Fruit fly (Drosophila melanogaster) whole organism, pupa: ENCODE measurements around the gene Ing5.
A peak's percentile ranks its signal among the peaks of the same experiment; 100 is the strongest.

Experiments
- CG10348 ChIP-seq: fragments of 200-800 bp; sonication (Bioruptor generic); IDR thresholded peaks from 2 replicates; pipeline ENCODE4 v1.3.6; 2022; ENCODE audit warnings: missing biosample characterization, missing genetic modification characterization
- CG12605 ChIP-seq: fragments of 200-800 bp; sonication (Bioruptor generic); IDR thresholded peaks from 2 replicates; pipeline ENCODE4 v1.3.6; 2022; ENCODE audit warnings: missing biosample characterization, missing genetic modification characterization
- CG13204 ChIP-seq: fragments of 200-800 bp; sonication (Bioruptor generic); optimal IDR thresholded peaks from 2 replicates; lab custom pipeline; 2018; ENCODE audit warnings: missing biosample characterization, mild to moderate bottlenecking, missing genetic modification characterization, moderate library complexity
- CG14655 ChIP-seq: fragments of 200-800 bp; sonication (Bioruptor generic); optimal IDR thresholded peaks from 3 replicates; lab custom pipeline; 2017; ENCODE audit warnings: mild to moderate bottlenecking, missing biosample characterization, missing genetic modification reagents, missing genetic modification characterization
- CG15710 ChIP-seq: fragments of 200-800 bp; sonication (Bioruptor generic); optimal IDR thresholded peaks from 2 replicates; lab custom pipeline; 2018; ENCODE audit warnings: missing biosample characterization, mild to moderate bottlenecking, missing genetic modification characterization, moderate library complexity
- CG17806 ChIP-seq: fragments of 200-800 bp; sonication (Bioruptor generic); optimal IDR thresholded peaks from 2 replicates; lab custom pipeline; 2018; ENCODE audit warnings: missing biosample characterization, mild to moderate bottlenecking, missing genetic modification characterization, moderate library complexity
- CG32121 ChIP-seq: fragments of 200-800 bp; sonication (Bioruptor generic); IDR thresholded peaks from 2 replicates; pipeline ENCODE4 v1.3.6; 2022; ENCODE audit warnings: missing biosample characterization, missing genetic modification characterization
- CG34367 ChIP-seq: fragments of 200-800 bp; sonication (Bioruptor generic); optimal IDR thresholded peaks from 2 replicates; lab custom pipeline; 2018; ENCODE audit warnings: missing biosample characterization, mild to moderate bottlenecking, missing genetic modification characterization
- CG4496 ChIP-seq: fragments of 200-800 bp; sonication (Bioruptor generic); IDR thresholded peaks from 3 replicates; pipeline ENCODE4 v1.3.6; 2022; ENCODE audit warnings: missing biosample characterization, missing genetic modification characterization
- CG8159 ChIP-seq: fragments of 200-800 bp; sonication (Bioruptor generic); optimal IDR thresholded peaks from 3 replicates; lab custom pipeline; 2018; ENCODE audit warnings: missing biosample characterization, mild to moderate bottlenecking, missing genetic modification characterization, moderate library complexity
- CG8301 ChIP-seq: fragments of 200-800 bp; sonication (Bioruptor generic); optimal IDR thresholded peaks from 2 replicates; lab custom pipeline; 2018; ENCODE audit warnings: missing biosample characterization, mild to moderate bottlenecking, missing genetic modification characterization
- CG9948 ChIP-seq: fragments of 200-800 bp; sonication (Bioruptor generic); optimal IDR thresholded peaks from 2 replicates; lab custom pipeline; 2018; ENCODE audit warnings: missing biosample characterization, mild to moderate bottlenecking, missing genetic modification characterization, moderate library complexity
- D1 ChIP-seq: fragments of 200-800 bp; sonication (Bioruptor generic); optimal IDR thresholded peaks from 2 replicates; lab custom pipeline; 2018; ENCODE audit warnings: missing biosample characterization, mild to moderate bottlenecking, missing genetic modification characterization, moderate library complexity
- EcR ChIP-seq: fragments of 200-800 bp; sonication (Bioruptor generic); optimal IDR thresholded peaks from 3 replicates; lab custom pipeline; 2019; ENCODE audit warnings: missing biosample characterization, missing genetic modification characterization, mild to moderate bottlenecking, moderate library complexity, missing genetic modification reagents
- Ets98B ChIP-seq: fragments of 200-800 bp; sonication (Bioruptor generic); IDR thresholded peaks from 2 replicates; pipeline ENCODE4 v1.3.6; 2022; ENCODE audit warnings: missing biosample characterization, missing genetic modification characterization
- Pif1A ChIP-seq: fragments of 200-800 bp; sonication (Bioruptor generic); optimal IDR thresholded peaks from 3 replicates; lab custom pipeline; 2016; ENCODE audit warnings: missing biosample characterization, missing genetic modification characterization
- Pif1B ChIP-seq: fragments of 200-800 bp; sonication (Bioruptor generic); optimal IDR thresholded peaks from 3 replicates; lab custom pipeline; 2016; ENCODE audit warnings: missing biosample characterization, missing genetic modification characterization
- Snoo ChIP-seq: fragments of 200-800 bp; sonication (Bioruptor generic); optimal IDR thresholded peaks from 3 replicates; lab custom pipeline; 2017; ENCODE audit warnings: missing biosample characterization, mild to moderate bottlenecking, missing genetic modification characterization, inconsistent platforms
- fd96Ca ChIP-seq: fragments of 200-800 bp; sonication (Bioruptor generic); IDR thresholded peaks from 3 replicates; pipeline ENCODE4 v1.3.6; 2022; ENCODE audit warnings: missing biosample characterization, missing genetic modification characterization
- gl ChIP-seq: fragments of 200-800 bp; sonication (Bioruptor generic); optimal IDR thresholded peaks from 2 replicates; lab custom pipeline; 2018; ENCODE audit warnings: missing biosample characterization, mild to moderate bottlenecking, missing genetic modification characterization
- rn ChIP-seq: fragments of 200-800 bp; sonication (Bioruptor generic); IDR thresholded peaks from 2 replicates; pipeline ENCODE4 v1.3.6; 2022; ENCODE audit warnings: missing biosample characterization, missing genetic modification characterization

Ing5 gene

DNA sequence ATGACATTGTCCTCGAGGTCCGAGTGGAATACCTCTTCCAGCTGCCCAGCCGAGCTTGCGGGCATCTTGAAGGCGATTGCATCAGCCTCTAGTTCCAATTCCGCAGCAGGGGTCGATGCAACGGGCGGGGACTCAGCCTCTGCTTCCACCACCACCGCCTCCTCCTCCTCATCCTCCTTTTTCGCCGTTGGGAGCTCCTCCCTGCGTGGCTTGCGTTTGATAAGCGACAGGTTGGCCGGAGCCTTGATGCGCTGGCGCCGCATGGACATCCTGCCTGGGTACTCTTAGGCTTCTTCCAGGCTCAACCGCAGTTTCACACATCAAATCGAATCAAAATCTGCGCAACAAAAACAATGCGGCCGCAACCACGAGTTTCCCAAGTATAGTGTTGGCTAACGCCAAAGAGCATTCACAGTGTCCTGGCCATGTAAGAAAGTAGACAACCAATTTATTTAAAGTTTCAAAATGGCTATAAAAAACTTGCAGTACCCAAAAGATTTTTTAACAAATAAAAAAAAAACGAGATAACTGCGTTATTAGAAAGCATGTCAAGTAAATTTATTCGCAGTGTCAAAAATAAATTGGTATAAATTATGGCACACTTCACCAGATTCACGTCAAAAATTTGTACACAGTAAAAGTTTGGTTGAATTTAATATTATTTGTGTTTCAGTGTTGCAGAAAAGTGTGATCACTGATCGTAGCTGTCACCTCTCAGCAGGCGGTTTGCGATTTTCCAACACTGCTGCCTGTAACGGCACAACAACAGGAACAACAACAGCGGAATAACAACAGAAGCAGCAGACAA is 13.5 kb downstream of the Ing5 start, which contains the start of the genes Bdp1 and CG6565:
TSS of gene Bdp1 (minus strand) at position 456 of the 808 bp plus-strand sequence.
TSS of gene CG6565 (plus strand) at position 585 of the 808 bp plus-strand sequence.
- TF ChIP-seq CG14655 (GFP tag; lab: Kevin White, UChicago): peak; percentile 97
- TF ChIP-seq CG15710 (tag; lab: Kevin White, UChicago): peak; percentile 96
- TF ChIP-seq Pif1A (GFP tag; lab: Kevin White, UChicago): no peak
- TF ChIP-seq CG8159 (tag; lab: Kevin White, UChicago): peak; percentile 96
- TF ChIP-seq Snoo (tag; lab: Kevin White, UChicago): peak; percentile 96
- peak; percentile 93 for TF ChIP-seq CG8301 (tag; lab: Kevin White, UChicago)
- TF ChIP-seq CG10348: peak; percentile 90
- TF ChIP-seq Ets98B (GFP tag; lab: Robert Waterston, UW): peak; percentile 90
- peak; percentile 93 for TF ChIP-seq fd96Ca
- TF ChIP-seq Pif1B (GFP tag; lab: Kevin White, UChicago): peak; percentile 94
- TF ChIP-seq CG13204: no peak
- TF ChIP-seq EcR (GFP tag; lab: Kevin White, UChicago): no peak
- peak; percentile 93 for TF ChIP-seq CG17806
- peak; percentile 59 for TF ChIP-seq CG12605 (GFP tag; lab: Robert Waterston, UW)
- peak; percentile 80 for TF ChIP-seq gl
- peak; percentile 92 for TF ChIP-seq CG4496 (GFP tag; lab: Robert Waterston, UW)
- TF ChIP-seq D1: no peak
- peak; percentile 94 for TF ChIP-seq CG32121
- peak; percentile 97 for TF ChIP-seq CG9948 (tag; lab: Kevin White, UChicago)
- TF ChIP-seq rn (GFP tag; lab: Robert Waterston, UW): peak; percentile 90
- TF ChIP-seq CG34367 (tag; lab: Kevin White, UChicago): peak; percentile 92

DNA sequence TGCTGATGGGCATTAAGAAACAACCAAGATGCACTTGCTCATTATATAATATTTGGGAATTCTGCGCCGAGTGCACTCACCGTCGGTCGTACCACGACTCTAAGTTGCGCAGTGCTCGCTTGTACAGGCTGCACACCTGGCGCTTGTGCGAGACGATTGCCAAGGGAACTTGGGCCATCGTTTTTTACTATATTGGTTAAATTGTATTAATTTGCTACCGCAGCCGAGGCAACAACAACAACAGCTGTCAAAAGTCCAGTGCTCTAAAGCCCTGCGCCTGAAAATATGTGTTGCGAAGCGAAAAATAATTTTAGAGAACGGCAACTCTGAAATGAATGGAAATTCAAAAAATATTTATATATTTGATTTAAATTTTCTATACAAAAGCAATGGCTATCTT is 16.4 kb downstream of the Ing5 start, which contains the start of gene ND-B22:
TSS of gene ND-B22 (minus strand) at position 349 of the 400 bp plus-strand sequence.
- TF ChIP-seq Snoo (tag; lab: Kevin White, UChicago) (peak; percentile 38), CG15710 (tag; lab: Kevin White, UChicago) (peak; percentile 17), D1 (no peak)
- TF ChIP-seq, all 21 proteins: peak for 2

DNA sequence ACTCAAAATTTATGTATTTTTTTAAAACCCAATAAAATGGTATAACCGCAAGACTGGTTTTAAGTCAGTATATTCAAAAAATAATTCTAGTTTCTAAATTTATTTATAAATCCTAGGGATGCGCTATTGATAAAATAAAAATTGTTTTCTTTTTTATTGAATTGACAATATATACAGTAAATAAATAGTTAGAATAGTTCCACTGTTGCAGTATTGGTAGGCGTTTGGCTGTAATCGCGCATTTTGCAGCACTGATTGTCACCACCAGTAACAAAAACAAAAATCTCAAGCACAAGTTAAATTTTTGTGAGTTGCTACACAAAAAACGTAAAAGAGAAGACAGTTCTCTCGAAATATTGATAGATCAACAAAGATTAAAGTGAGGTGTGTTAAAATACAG is 18.2 kb downstream of the Ing5 start, which contains the start of gene CG31855:
TSS of gene CG31855 (plus strand) at position 265 of the 400 bp plus-strand sequence.
- peak; percentile 59 for TF ChIP-seq CG34367 (tag; lab: Kevin White, UChicago)
- TF ChIP-seq Ets98B (GFP tag; lab: Robert Waterston, UW): peak; percentile 83
- peak; percentile 39 for TF ChIP-seq CG9948 (tag; lab: Kevin White, UChicago)
- TF ChIP-seq CG8159 (tag; lab: Kevin White, UChicago): peak; percentile 66
- peak; percentile 59 for TF ChIP-seq CG32121
- TF ChIP-seq Pif1B (GFP tag; lab: Kevin White, UChicago): peak; percentile 71
- TF ChIP-seq gl: peak; percentile 25
- TF ChIP-seq Pif1A (GFP tag; lab: Kevin White, UChicago): peak; percentile 84
- peak; percentile 41; the same call in 1 of the 2 replicates for TF ChIP-seq rn (GFP tag; lab: Robert Waterston, UW)
- peak; percentile 58; the same call in 2 of the 3 replicates for TF ChIP-seq CG4496 (GFP tag; lab: Robert Waterston, UW)
- peak; percentile 65 for TF ChIP-seq CG8301 (tag; lab: Kevin White, UChicago)
- no peak for TF ChIP-seq CG14655 (GFP tag; lab: Kevin White, UChicago)
- peak; percentile 74 for TF ChIP-seq Snoo (tag; lab: Kevin White, UChicago)
- TF ChIP-seq fd96Ca: no peak; the same call in 2 of the 3 replicates
- TF ChIP-seq CG13204: no peak
- no peak for TF ChIP-seq CG10348
- peak; percentile 63 for TF ChIP-seq CG12605 (GFP tag; lab: Robert Waterston, UW)
- no peak for TF ChIP-seq EcR (GFP tag; lab: Kevin White, UChicago)
- TF ChIP-seq D1: peak; percentile 58
- TF ChIP-seq CG17806: peak; percentile 65
- peak; percentile 76 for TF ChIP-seq CG15710 (tag; lab: Kevin White, UChicago)
- TF ChIP-seq, all 21 proteins: peak for 16

DNA sequence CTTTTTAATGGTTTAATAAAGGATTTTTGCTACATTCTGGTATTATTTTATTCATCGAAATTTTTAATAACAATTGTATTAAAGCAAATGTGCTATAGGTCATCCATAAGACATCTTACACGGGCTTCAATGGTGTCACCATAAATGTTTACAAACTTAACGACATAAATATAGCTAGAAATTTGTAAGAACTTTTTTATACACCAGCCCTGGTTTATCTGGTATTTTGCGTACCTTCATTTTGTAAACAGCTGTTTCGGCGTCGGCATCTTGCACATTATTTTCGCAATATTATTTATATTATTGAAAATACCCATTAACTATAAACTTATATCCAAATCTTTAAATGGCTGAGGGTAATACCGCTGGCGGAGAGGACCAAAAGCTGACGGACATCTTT is 19.7 kb downstream of the Ing5 start, which contains the start of gene Tap42:
TSS of gene Tap42 (plus strand) at position 240 of the 400 bp plus-strand sequence.
- no peak for TF ChIP-seq Ets98B (GFP tag; lab: Robert Waterston, UW)
- TF ChIP-seq CG15710 (tag; lab: Kevin White, UChicago): no peak
- TF ChIP-seq gl: no peak
- no peak for TF ChIP-seq fd96Ca
- no peak for TF ChIP-seq CG8159 (tag; lab: Kevin White, UChicago)
- TF ChIP-seq CG34367 (tag; lab: Kevin White, UChicago): no peak
- no peak for TF ChIP-seq CG13204
- no peak for TF ChIP-seq Pif1A (GFP tag; lab: Kevin White, UChicago)
- no peak for TF ChIP-seq CG8301 (tag; lab: Kevin White, UChicago)
- TF ChIP-seq Pif1B (GFP tag; lab: Kevin White, UChicago): no peak
- TF ChIP-seq CG4496 (GFP tag; lab: Robert Waterston, UW): no peak
- no peak for TF ChIP-seq CG17806
- no peak for TF ChIP-seq CG12605 (GFP tag; lab: Robert Waterston, UW)

DNA sequence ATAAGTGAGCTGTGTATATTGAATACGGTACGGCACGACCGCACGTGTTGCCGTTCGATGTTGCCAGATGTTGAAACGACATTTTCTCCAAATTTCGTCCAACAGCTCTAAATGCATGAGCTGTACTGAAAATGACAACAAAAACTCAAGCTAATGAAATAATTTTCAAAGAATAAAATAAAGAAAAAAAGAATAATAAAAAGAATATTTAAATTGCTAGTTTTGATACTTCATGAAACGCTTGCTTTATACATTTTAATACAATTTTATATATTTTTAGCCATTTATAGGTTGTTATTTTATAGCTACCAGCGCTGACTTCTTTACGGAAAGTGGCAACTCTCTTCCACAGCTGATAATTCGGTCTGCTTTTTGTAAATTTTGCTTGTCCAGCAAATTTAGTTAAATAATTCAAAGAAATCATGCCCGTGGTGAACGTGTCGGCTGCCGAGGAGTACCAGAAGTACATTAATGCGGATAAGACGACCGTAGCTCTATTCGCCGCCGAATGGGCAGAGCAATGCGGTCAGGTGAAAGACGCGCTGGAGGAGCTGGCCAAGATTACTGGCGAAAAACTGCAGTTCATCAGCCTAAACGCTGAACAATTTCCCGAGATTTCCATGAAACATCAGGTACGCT is 20.9 kb downstream of the Ing5 start, which contains the start of the genes Nnp-1 and Grx3:
TSS of gene Nnp-1 (minus strand) at position 81 of the 639 bp plus-strand sequence.
TSS of gene Grx3 (plus strand) at position 339 of the 639 bp plus-strand sequence.
- TF ChIP-seq D1 (peak; percentile 30), Snoo (tag; lab: Kevin White, UChicago) (peak; percentile 3), CG9948 (tag; lab: Kevin White, UChicago) (peak; percentile 39), rn (GFP tag; lab: Robert Waterston, UW) (0 out of 2 replicates have a peak, but pooled peaks have one; percentile 13), CG13204 (no peak), CG17806 (no peak), CG8159 (tag; lab: Kevin White, UChicago) (peak; percentile 44), CG12605 (GFP tag; lab: Robert Waterston, UW) (no peak), CG32121 (0 out of 2 replicates have a peak, but pooled peaks have one; percentile 35), CG4496 (GFP tag; lab: Robert Waterston, UW) (no peak)
